Fruit fly (Drosophila melanogaster) ovary, adult (tissue): Measurements from ENCODE around the gene chico.
A peak's percentile ranks its signal among the peaks of the same experiment; 100 is the strongest.

Experiments used
- CG17801 ChIP-seq: fragments of 200-800 bp; optimal IDR thresholded peaks from 2 replicates; lab custom pipeline; 2019; ENCODE audit warnings: missing biosample characterization, mild to moderate bottlenecking, missing genetic modification characterization, moderate library complexity; ENCODE audit not compliant: partially characterized antibody

chico gene

dm6 chr2L:10263830-10264634 lies 17.2 kb upstream of the chico start, which contains the start of gene REPTOR-BP:
TSS of gene REPTOR-BP (plus strand) at chr2L:10264125.
- no peak for TF ChIP-seq CG17801 (GFP tag; lab: Kevin White, UChicago)

- no peak for TF ChIP-seq CG17801 (GFP tag; lab: Kevin White, UChicago)
These were observed 16.5 kb upstream of the chico start, which contains the start of gene Rsf1 for dm6 chr2L:10263343-10263744. TSS of gene Rsf1 (minus strand) at chr2L:10263554.

DNA sequence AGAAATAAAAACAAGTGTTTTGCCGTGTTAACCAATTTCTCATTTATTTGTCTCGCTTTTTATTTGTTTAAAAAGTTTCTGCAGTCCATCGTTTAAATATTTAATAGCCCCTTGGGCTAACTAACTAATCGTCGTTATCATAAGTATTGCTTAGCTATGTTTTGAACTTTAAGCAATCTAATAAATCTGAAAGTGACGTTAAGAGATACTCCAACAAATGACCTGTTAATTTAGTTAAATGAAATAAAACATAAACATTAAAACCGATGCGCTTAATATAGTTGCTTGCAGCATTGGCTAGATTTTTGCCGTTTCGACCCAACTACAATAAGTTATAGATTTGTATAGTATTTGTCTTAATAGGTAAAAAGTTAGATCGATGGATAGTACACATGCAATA lies 14.9 kb upstream of the chico start:
- TF ChIP-seq CG17801 (GFP tag; lab: Kevin White, UChicago) = no peak

- TF ChIP-seq CG17801 (GFP tag; lab: Kevin White, UChicago) = peak; percentile 26
These were observed 14.0 kb upstream of the chico start, which contains the start of gene Pten for dm6 chr2L:10260750-10261493. TSS of gene Pten (minus strand) at chr2L:10261049.

- TF ChIP-seq CG17801 (GFP tag; lab: Kevin White, UChicago) = no peak
These were observed 13.3 kb upstream of the chico start for dm6 chr2L:10259960-10260749.

DNA sequence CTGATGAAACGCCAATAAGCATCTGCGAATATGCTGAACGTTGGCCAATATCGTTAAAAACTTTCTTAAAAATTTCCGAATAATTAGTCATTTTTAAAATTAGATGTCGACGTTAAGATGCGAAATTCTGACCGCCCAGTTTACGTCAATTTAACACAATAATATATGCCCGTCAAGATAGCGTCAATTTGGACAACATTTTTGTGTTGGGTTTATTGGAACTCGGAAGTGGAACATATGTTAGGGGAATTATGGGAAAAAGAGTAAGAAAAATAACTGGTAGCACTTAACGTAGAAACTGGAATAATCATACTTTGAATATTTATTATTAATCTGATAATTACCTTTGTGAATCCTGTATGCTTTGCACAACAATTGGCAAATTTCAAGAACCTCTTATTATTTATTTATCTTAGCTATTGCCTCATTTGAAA lies 8.9 kb upstream of the chico start, which contains the start of gene CG5676:
Gene CG5676 (minus strand): TSS at position 167 of the 434 bp plus-strand sequence.
- TF ChIP-seq CG17801 (GFP tag; lab: Kevin White, UChicago) = peak; percentile 11

- no peak for TF ChIP-seq CG17801 (GFP tag; lab: Kevin White, UChicago)
These were observed 4.7 kb upstream of the chico start, which contains the start of gene Ror for dm6 chr2L:10251592-10251991. TSS of gene Ror (plus strand) at chr2L:10251843.

- peak; percentile 51 for TF ChIP-seq CG17801 (GFP tag; lab: Kevin White, UChicago)
These were observed 3.6 kb upstream of the chico start, which contains the start of the genes bsk and CG31717 for dm6 chr2L:10250441-10250847. TSS of gene bsk (minus strand) at chr2L:10250501. TSS of gene CG31717 (plus strand) at chr2L:10250737.

DNA sequence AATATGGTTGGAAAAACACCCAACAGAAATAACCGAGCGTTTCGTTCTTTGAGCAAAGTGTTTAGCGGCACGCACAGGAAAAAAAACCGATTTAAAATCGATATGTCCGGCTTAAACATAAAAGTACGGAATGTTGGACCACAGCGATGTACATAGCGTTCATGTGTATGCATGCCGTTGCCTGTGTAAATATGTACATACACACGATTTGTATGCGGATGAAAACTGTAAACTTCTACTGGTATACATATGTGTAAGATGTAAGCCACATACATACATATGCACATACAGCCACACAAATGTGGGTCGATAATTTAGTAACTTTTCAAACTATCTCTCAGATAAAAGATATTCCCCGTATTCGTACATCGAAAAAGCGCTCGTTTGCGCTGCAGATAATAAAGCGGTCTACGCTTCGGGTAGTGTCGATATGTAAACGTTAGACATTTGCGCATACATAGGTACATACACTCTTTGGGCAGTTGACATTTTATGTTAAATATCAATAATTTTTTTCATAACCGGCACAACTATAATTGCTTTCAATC lies 2.9 kb upstream of the chico start:
- TF ChIP-seq CG17801 (GFP tag; lab: Kevin White, UChicago) = no peak

DNA sequence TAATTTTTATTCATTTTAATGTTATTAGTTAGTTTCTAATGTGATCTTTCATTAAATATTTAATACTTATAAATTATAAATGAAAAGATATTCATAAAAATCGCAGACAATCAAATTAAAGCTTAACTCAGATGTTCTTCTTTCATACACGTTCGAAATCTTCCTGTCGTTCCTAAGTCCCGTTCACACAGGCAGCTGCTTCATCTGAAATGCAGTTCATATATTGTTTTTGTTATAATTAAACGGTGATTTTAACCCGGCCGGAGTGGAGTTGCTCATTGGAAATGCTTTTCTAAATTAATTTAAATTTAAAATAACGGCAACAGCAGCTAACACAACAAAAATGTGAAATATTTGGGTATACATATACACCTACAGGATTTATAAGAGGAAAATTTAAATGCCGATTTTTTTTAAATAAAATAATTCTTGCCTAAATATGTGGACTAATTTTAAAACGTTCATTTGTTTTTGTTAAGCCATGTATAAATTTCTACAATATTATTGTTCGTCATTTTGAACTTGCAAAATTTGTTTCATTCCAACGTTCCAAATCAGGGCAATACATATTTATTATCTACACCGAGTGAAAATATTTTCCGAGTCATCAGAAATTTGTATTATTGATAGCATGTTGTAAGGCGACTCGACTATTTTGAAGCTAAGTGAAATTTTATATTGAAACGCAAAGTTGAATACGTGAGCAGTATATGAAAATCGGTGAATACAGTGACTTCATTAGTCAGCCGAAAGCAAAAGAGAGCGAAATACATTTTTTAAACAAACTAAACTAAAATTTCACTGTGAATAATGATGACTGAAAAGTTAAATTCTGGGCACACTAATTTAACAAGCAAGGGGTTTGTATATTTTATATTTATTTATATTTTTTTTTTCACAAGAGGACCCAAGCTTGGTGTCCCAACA lies 7.9 kb downstream of the chico start, which contains the start of gene me31B:
Gene me31B (plus strand): TSS at position 616 of the 927 bp plus-strand sequence.
- peak; percentile 26 for TF ChIP-seq CG17801 (GFP tag; lab: Kevin White, UChicago)

DNA sequence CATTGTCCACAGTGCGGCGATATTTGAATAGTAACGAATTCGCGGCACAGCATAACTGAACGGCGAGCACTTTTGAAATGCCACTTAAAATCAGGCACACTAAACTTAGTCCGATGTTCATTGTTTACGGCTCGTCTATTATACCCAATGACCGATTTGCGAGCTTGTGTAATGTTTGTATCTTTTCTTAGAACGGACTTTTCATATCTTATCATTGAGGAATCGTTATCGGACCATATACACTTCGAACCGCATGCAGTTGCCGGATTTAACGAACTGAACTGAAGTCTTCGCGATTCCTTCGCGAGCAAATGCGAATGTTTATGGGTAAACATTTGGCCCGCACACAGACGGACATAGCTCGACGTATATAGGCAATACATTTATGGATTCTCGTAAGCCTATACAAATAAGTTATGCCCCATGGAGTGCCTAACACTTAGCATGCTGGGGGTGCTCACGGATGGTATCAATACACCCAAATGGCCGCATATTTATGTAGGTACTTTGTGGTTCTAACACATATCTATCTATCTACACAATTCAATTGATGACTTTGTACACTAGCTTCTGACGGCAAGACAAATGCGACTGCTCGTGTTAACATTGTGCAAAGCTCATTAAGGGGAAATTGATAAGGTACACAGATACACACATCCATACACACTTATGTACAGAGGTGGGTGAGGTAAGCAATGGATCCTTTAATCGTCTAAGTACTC lies 9.0 kb downstream of the chico start, which contains the start of gene mthl15:
Gene mthl15 (minus strand): TSS at position 593 of the 722 bp plus-strand sequence.
- TF ChIP-seq CG17801 (GFP tag; lab: Kevin White, UChicago) = no peak

- no peak for TF ChIP-seq CG17801 (GFP tag; lab: Kevin White, UChicago)
These were observed 14.1 kb downstream of the chico start for dm6 chr2L:10232827-10233226.
